Worm (Caenorhabditis elegans) whole organism, late embryonic: ENCODE measurements around the gene oac-4.

Source experiments
- C08G9.2 ChIP-seq: sonication (generic microtip); optimal IDR thresholded peaks from 2 replicates; lab custom pipeline; 2016; ENCODE audit warnings: mild to moderate bottlenecking, missing genetic modification characterization, moderate library complexity, missing compliant biosample characterization
- C38D4.7 ChIP-seq: fragments of 200-800 bp; sonication (Bioruptor generic); optimal IDR thresholded peaks from 2 replicates; lab custom pipeline; 2018; ENCODE audit warnings: mild to moderate bottlenecking, missing genetic modification characterization, moderate library complexity, missing compliant biosample characterization
- K02D7.2 ChIP-seq: sonication (generic microtip); optimal IDR thresholded peaks from 2 replicates; lab custom pipeline; 2017; ENCODE audit warnings: mild to moderate bottlenecking, missing genetic modification characterization, missing compliant biosample characterization
- T23F11.4 ChIP-seq: fragments of 200-800 bp; sonication (Bioruptor generic); optimal IDR thresholded peaks from 2 replicates; lab custom pipeline; 2018; ENCODE audit warnings: mild to moderate bottlenecking, missing genetic modification characterization, missing compliant biosample characterization
- Y22D7AL.16 ChIP-seq: sonication (generic microtip); optimal IDR thresholded peaks from 2 replicates; lab custom pipeline; 2016; ENCODE audit warnings: missing genetic modification characterization, missing compliant biosample characterization
- ama-1 ChIP-seq: fragments of 150-350 bp; optimal IDR thresholded peaks from 2 replicates; lab custom pipeline; 2014
- ceh-14 ChIP-seq: sonication (generic microtip); optimal IDR thresholded peaks from 2 replicates; lab custom pipeline; 2016; ENCODE audit warnings: missing genotype, missing genetic modification characterization, missing compliant biosample characterization
- ceh-18 ChIP-seq: sonication (generic microtip); optimal IDR thresholded peaks from 2 replicates; lab custom pipeline; 2016; ENCODE audit warnings: missing genetic modification characterization, missing compliant biosample characterization
- ceh-19 ChIP-seq: fragments of 200-800 bp; sonication (Bioruptor generic); optimal IDR thresholded peaks from 2 replicates; lab custom pipeline; 2018; ENCODE audit warnings: mild to moderate bottlenecking, missing genetic modification characterization, missing compliant biosample characterization
- ceh-2 ChIP-seq: sonication (generic microtip); optimal IDR thresholded peaks from 2 replicates; lab custom pipeline; 2016; ENCODE audit warnings: missing genotype, missing genetic modification characterization, missing compliant biosample characterization
- ceh-30 ChIP-seq: fragments of 150-350 bp; optimal IDR thresholded peaks from 2 replicates; lab custom pipeline; 2014; ENCODE audit warnings: missing biosample characterization, missing genetic modification characterization
- ceh-31 ChIP-seq: sonication (generic microtip); optimal IDR thresholded peaks from 2 replicates; lab custom pipeline; 2016; ENCODE audit warnings: missing genetic modification characterization, missing compliant biosample characterization
- ceh-34 ChIP-seq: sonication (generic microtip); optimal IDR thresholded peaks from 2 replicates; lab custom pipeline; 2016; ENCODE audit warnings: mild to moderate bottlenecking, missing genetic modification characterization, missing compliant biosample characterization
- ceh-45 ChIP-seq: fragments of 200-800 bp; sonication (Bioruptor generic); IDR thresholded peaks from 2 replicates; pipeline ENCODE4 v1.3.6; 2022; ENCODE audit warnings: missing genetic modification reagents, missing genetic modification characterization, missing compliant biosample characterization
- ceh-48 ChIP-seq: sonication (generic microtip); optimal IDR thresholded peaks from 2 replicates; lab custom pipeline; 2016; ENCODE audit warnings: missing genetic modification characterization, inconsistent platforms, missing compliant biosample characterization
- che-1 ChIP-seq: sonication (generic microtip); optimal IDR thresholded peaks from 2 replicates; lab custom pipeline; 2016; ENCODE audit warnings: mild to moderate bottlenecking, missing genetic modification characterization, missing compliant biosample characterization
- dmd-4 ChIP-seq: sonication (generic microtip); optimal IDR thresholded peaks from 2 replicates; lab custom pipeline; 2016; ENCODE audit warnings: borderline replicate concordance, missing genetic modification characterization, missing compliant biosample characterization
- elt-2 ChIP-seq: sonication (generic microtip); optimal IDR thresholded peaks from 2 replicates; lab custom pipeline; 2016; ENCODE audit warnings: missing genetic modification reagents, missing genetic modification characterization, missing compliant biosample characterization
- elt-4 ChIP-seq: sonication (generic microtip); optimal IDR thresholded peaks from 2 replicates; lab custom pipeline; 2016; ENCODE audit warnings: missing genetic modification characterization, missing compliant biosample characterization
- ets-4 ChIP-seq: sonication (generic microtip); optimal IDR thresholded peaks from 2 replicates; lab custom pipeline; 2016; ENCODE audit warnings: missing genetic modification characterization, missing compliant biosample characterization
- fkh-10 ChIP-seq: fragments of 150-350 bp; optimal IDR thresholded peaks from 2 replicates; lab custom pipeline; 2014; ENCODE audit warnings: missing biosample characterization, missing genetic modification reagents, missing genetic modification characterization
- fkh-6 ChIP-seq: sonication (generic microtip); optimal IDR thresholded peaks from 2 replicates; lab custom pipeline; 2016; ENCODE audit warnings: missing genetic modification characterization, missing compliant biosample characterization
- hlh-13 ChIP-seq: fragments of 200-800 bp; sonication (Bioruptor generic); optimal IDR thresholded peaks from 2 replicates; lab custom pipeline; 2018; ENCODE audit warnings: mild to moderate bottlenecking, missing genetic modification characterization, missing compliant biosample characterization
- hlh-15 ChIP-seq: sonication (generic microtip); optimal IDR thresholded peaks from 2 replicates; lab custom pipeline; 2016; ENCODE audit warnings: missing genetic modification characterization, missing compliant biosample characterization
- hlh-30 ChIP-seq: sonication (generic microtip); optimal IDR thresholded peaks from 2 replicates; lab custom pipeline; 2017; ENCODE audit warnings: antibody characterized with exemption, missing genetic modification characterization, missing compliant biosample characterization; ENCODE audit not compliant: insufficient read depth
- hlh-8 ChIP-seq: sonication (generic microtip); optimal IDR thresholded peaks from 2 replicates; lab custom pipeline; 2016; ENCODE audit warnings: missing genotype, missing genetic modification characterization, missing compliant biosample characterization
- lin-11 ChIP-seq: fragments of 200-800 bp; sonication (Bioruptor generic); optimal IDR thresholded peaks from 2 replicates; lab custom pipeline; 2018; ENCODE audit warnings: mild to moderate bottlenecking, missing genetic modification characterization, missing compliant biosample characterization
- nfya-1 ChIP-seq: sonication (generic microtip); optimal IDR thresholded peaks from 2 replicates; lab custom pipeline; 2017; ENCODE audit warnings: missing genetic modification characterization, mild to moderate bottlenecking, missing compliant biosample characterization, antibody characterized with exemption, moderate library complexity
- nhr-11 ChIP-seq: fragments of 150-350 bp; optimal IDR thresholded peaks from 2 replicates; lab custom pipeline; 2014; ENCODE audit warnings: missing biosample characterization, missing genetic modification characterization
- nhr-232 ChIP-seq: sonication (generic microtip); optimal IDR thresholded peaks from 2 replicates; lab custom pipeline; 2016; ENCODE audit warnings: missing genetic modification characterization, missing compliant biosample characterization
- odd-2 ChIP-seq: sonication (generic microtip); optimal IDR thresholded peaks from 2 replicates; lab custom pipeline; 2017; ENCODE audit warnings: antibody characterized with exemption, mild to moderate bottlenecking, missing genetic modification characterization, missing compliant biosample characterization
- pat-9 ChIP-seq: fragments of 200-800 bp; sonication (Bioruptor generic); optimal IDR thresholded peaks from 2 replicates; lab custom pipeline; 2018; ENCODE audit warnings: mild to moderate bottlenecking, missing genetic modification characterization, moderate library complexity, missing compliant biosample characterization
- pha-2 ChIP-seq: sonication (generic microtip); optimal IDR thresholded peaks from 2 replicates; lab custom pipeline; 2017; ENCODE audit warnings: mild to moderate bottlenecking, missing genetic modification characterization, missing compliant biosample characterization
- pha-4 ChIP-seq: fragments of 150-350 bp; optimal IDR thresholded peaks from 2 replicates; lab custom pipeline; 2018; ENCODE audit warnings: missing biosample characterization, missing genetic modification reagents, missing genetic modification characterization
- pqm-1 ChIP-seq: sonication (generic microtip); optimal IDR thresholded peaks from 2 replicates; lab custom pipeline; 2016; ENCODE audit warnings: missing genetic modification characterization, missing compliant biosample characterization
- pros-1 ChIP-seq: fragments of 150-350 bp; optimal IDR thresholded peaks from 2 replicates; lab custom pipeline; 2014; ENCODE audit warnings: missing biosample characterization, missing genetic modification reagents, missing genetic modification characterization
- ref-2 ChIP-seq: sonication (generic microtip); optimal IDR thresholded peaks from 2 replicates; lab custom pipeline; 2016; ENCODE audit warnings: missing genetic modification characterization, missing compliant biosample characterization
- rnt-1 ChIP-seq: sonication (generic microtip); optimal IDR thresholded peaks from 2 replicates; lab custom pipeline; 2016; ENCODE audit warnings: missing genetic modification characterization, missing compliant biosample characterization
- sdc-2 ChIP-seq: sonication (generic microtip); optimal IDR thresholded peaks from 2 replicates; lab custom pipeline; 2016; ENCODE audit warnings: missing genotype, missing genetic modification characterization, missing compliant biosample characterization
- sox-4 ChIP-seq: sonication (generic microtip); optimal IDR thresholded peaks from 2 replicates; lab custom pipeline; 2017; ENCODE audit warnings: mild to moderate bottlenecking, missing genetic modification characterization, inconsistent platforms, missing compliant biosample characterization
- tbx-2 ChIP-seq: sonication (generic microtip); optimal IDR thresholded peaks from 2 replicates; lab custom pipeline; 2016; ENCODE audit warnings: missing genetic modification characterization, missing compliant biosample characterization
- ttx-3 ChIP-seq: sonication (generic microtip); optimal IDR thresholded peaks from 2 replicates; lab custom pipeline; 2016; ENCODE audit warnings: missing genetic modification reagents, missing genetic modification characterization, missing compliant biosample characterization
- unc-3 ChIP-seq, 2 experiments: fragments of 200-800 bp in 1 of 2; sonication (Bioruptor generic) in 1 of 2; sonication (generic microtip) in 1 of 2; conservative IDR thresholded peaks in 1 of 2; optimal IDR thresholded peaks in 1 of 2; 2 replicates each; pipeline versions ENCODE4 v1.3.6 to Lab custom; 2016 to 2022; ENCODE audit warnings: missing compliant biosample characterization in 2 of 2, missing genetic modification characterization in 2 of 2, missing genetic modification reagents in 1 of 2
- unc-42 ChIP-seq: sonication (generic microtip); optimal IDR thresholded peaks from 2 replicates; lab custom pipeline; 2016; ENCODE audit warnings: missing genotype, missing genetic modification characterization, missing compliant biosample characterization
- unc-55 ChIP-seq: sonication (generic microtip); optimal IDR thresholded peaks from 2 replicates; lab custom pipeline; 2017; ENCODE audit warnings: missing biosample characterization, missing genetic modification reagents, missing genetic modification characterization
- zip-5 ChIP-seq: sonication (generic microtip); optimal IDR thresholded peaks from 2 replicates; lab custom pipeline; 2016; ENCODE audit warnings: missing genetic modification characterization, missing compliant biosample characterization

The oac-4 gene

ce11 chrII:3810550-3810949, 25.3 kb downstream of the oac-4 start:
- no peak for TF ChIP-seq hlh-8 (tag; lab: Kevin White, UChicago)
- no peak for TF ChIP-seq K02D7.2 (tag; lab: Kevin White, UChicago)
- no peak for TF ChIP-seq pha-4 (tag; lab: Kevin White, UChicago)
- no peak for TF ChIP-seq ceh-2 (tag; lab: Kevin White, UChicago)
- no peak for TF ChIP-seq ref-2 (tag; lab: Kevin White, UChicago)
- no peak for TF ChIP-seq hlh-30 (tag; lab: Kevin White, UChicago)
- no peak for TF ChIP-seq nhr-11 (tag; lab: Kevin White, UChicago)
- no peak for TF ChIP-seq che-1 (tag; lab: Kevin White, UChicago)
- TF ChIP-seq ceh-30 (tag; lab: Kevin White, UChicago), result no peak
- no peak for TF ChIP-seq ceh-34
- TF ChIP-seq ceh-14 (tag; lab: Kevin White, UChicago), result peak; percentile 11
- TF ChIP-seq T23F11.4 (GFP tag; lab: Kevin White, UChicago), result no peak
- TF ChIP-seq Y22D7AL.16, result no peak
- TF ChIP-seq nfya-1 (tag; lab: Kevin White, UChicago), result peak; percentile 34
- no peak for TF ChIP-seq sox-4 (tag; lab: Kevin White, UChicago)
- TF ChIP-seq unc-55 (GFP tag; lab: Kevin White, UChicago), result peak; percentile 49
- TF ChIP-seq pat-9 (tag; lab: Kevin White, UChicago), result no peak
- no peak for TF ChIP-seq ceh-19 (GFP tag; lab: Kevin White, UChicago)
- TF ChIP-seq ceh-31 (tag; lab: Kevin White, UChicago), result no peak
- TF ChIP-seq elt-4, result no peak
- no peak for TF ChIP-seq ets-4 (tag; lab: Kevin White, UChicago)
- TF ChIP-seq pha-2 (tag; lab: Kevin White, UChicago), result no peak
- no peak for TF ChIP-seq fkh-6 (tag; lab: Kevin White, UChicago)
- TF ChIP-seq ttx-3, result no peak
- TF ChIP-seq ceh-45, result no peak
- TF ChIP-seq fkh-10 (GFP tag; lab: Kevin White, UChicago), result no peak
- no peak for TF ChIP-seq sdc-2
- no peak for TF ChIP-seq dmd-4
- TF ChIP-seq C08G9.2 (tag; lab: Kevin White, UChicago), result no peak
- TF ChIP-seq pqm-1 (tag; lab: Kevin White, UChicago), result no peak
- TF ChIP-seq rnt-1 (tag; lab: Kevin White, UChicago), result peak; percentile 27
- no peak for TF ChIP-seq unc-3 (GFP tag; conservative IDR thresholded peaks at IDR 0.05; lab: Robert Waterston, UW)
- no peak for TF ChIP-seq unc-3 (tag; optimal IDR thresholded peaks at IDR 0.05; lab: Kevin White, UChicago)
- no peak for TF ChIP-seq ama-1 (lab: Kevin White, UChicago)
- no peak for TF ChIP-seq odd-2 (tag; lab: Kevin White, UChicago)
- no peak for TF ChIP-seq nhr-232
- TF ChIP-seq ceh-18, result peak; percentile 35
- TF ChIP-seq unc-42 (tag; lab: Kevin White, UChicago), result peak; percentile 15
- no peak for TF ChIP-seq C38D4.7
- no peak for TF ChIP-seq lin-11 (tag; lab: Kevin White, UChicago)
- TF ChIP-seq hlh-13, result no peak
- no peak for TF ChIP-seq pros-1 (tag; lab: Kevin White, UChicago)
- TF ChIP-seq tbx-2 (tag; lab: Kevin White, UChicago), result peak; percentile 47

DNA sequence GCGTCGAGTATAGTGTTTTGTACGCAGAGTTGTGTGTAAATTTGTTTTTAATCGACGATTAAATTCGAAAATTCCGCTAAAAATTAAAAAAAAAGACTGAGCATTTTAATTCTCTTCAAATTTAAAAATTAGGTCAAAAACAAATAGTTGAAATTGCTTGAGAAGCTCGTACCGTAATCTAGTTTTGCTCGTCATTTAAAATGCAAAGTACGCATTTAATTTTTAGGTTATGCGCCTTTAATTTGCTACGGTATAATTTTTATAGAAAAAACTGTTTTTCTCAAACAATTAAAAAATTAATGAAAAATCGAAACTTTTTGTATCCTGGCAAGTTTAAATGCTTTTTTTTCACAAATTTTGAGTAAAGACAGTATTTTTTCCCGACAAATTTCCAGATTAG, 27.2 kb downstream of the oac-4 start:
- no peak for TF ChIP-seq ceh-2 (tag; lab: Kevin White, UChicago)
- no peak for TF ChIP-seq sdc-2
- no peak for TF ChIP-seq hlh-15
- TF ChIP-seq ceh-14 (tag; lab: Kevin White, UChicago), result no peak
- TF ChIP-seq hlh-8 (tag; lab: Kevin White, UChicago), result no peak
- no peak for TF ChIP-seq hlh-30 (tag; lab: Kevin White, UChicago)
- no peak for TF ChIP-seq elt-4
- no peak for TF ChIP-seq zip-5
- no peak for TF ChIP-seq elt-2 (tag; lab: Kevin White, UChicago)
- TF ChIP-seq odd-2 (tag; lab: Kevin White, UChicago), result no peak
- no peak for TF ChIP-seq unc-42 (tag; lab: Kevin White, UChicago)
- TF ChIP-seq ceh-48, result no peak
